Worm (Caenorhabditis elegans) whole organism, L2 larva: ENCODE data around the gene C31H2.4.

ENCODE experiments used
- ZK546.5 ChIP-seq: sonication (generic microtip); optimal IDR thresholded peaks from 2 replicates; lab custom pipeline; 2017; ENCODE audit warnings: missing biosample characterization, missing genetic modification characterization
- aly-2 ChIP-seq: fragments of 150-350 bp; optimal IDR thresholded peaks from 2 replicates; lab custom pipeline; 2014; ENCODE audit warnings: missing biosample characterization, missing genetic modification characterization
- ceh-16 ChIP-seq: fragments of 150-350 bp; optimal IDR thresholded peaks from 2 replicates; lab custom pipeline; 2014; ENCODE audit warnings: missing biosample characterization, missing genetic modification characterization
- egl-27 ChIP-seq: sonication (generic microtip); optimal IDR thresholded peaks from 3 replicates; lab custom pipeline; 2017; ENCODE audit warnings: missing biosample characterization, missing genetic modification reagents, missing genetic modification characterization
- nhr-6 ChIP-seq: fragments of 150-350 bp; optimal IDR thresholded peaks from 2 replicates; lab custom pipeline; 2014; ENCODE audit warnings: missing biosample characterization, missing genetic modification characterization
- sem-4 ChIP-seq: fragments of 150-350 bp; optimal IDR thresholded peaks from 2 replicates; lab custom pipeline; 2014; ENCODE audit warnings: missing biosample characterization, missing genetic modification reagents, missing genetic modification characterization
- skn-1 ChIP-seq: sonication (generic microtip); optimal IDR thresholded peaks from 2 replicates; lab custom pipeline; 2017; ENCODE audit warnings: missing biosample characterization, missing genetic modification characterization

- no peak for TF ChIP-seq skn-1 (tag; lab: Kevin White, UChicago)
- TF ChIP-seq sem-4: no peak
- no peak for TF ChIP-seq ceh-16 (tag; lab: Kevin White, UChicago)
- TF ChIP-seq ZK546.5 (tag; lab: Kevin White, UChicago): no peak
- no peak for TF ChIP-seq aly-2 (tag; lab: Kevin White, UChicago)
- no peak for TF ChIP-seq egl-27
- TF ChIP-seq nhr-6 (tag; lab: Kevin White, UChicago): no peak
Observed at ce11 chrX:5188977-5189376, 29.5 kb upstream of the C31H2.4 start, which contains the start of gene zig-6.
